Fruit fly (Drosophila melanogaster): Measurements from ENCODE around the gene CG5262.
A peak's percentile ranks its signal among the peaks of the same experiment; 100 is the strongest.

The CG5262 gene

dm6 chr3L:20447337-20447736, 17.1 kb upstream of the CG5262 start (continued):
- TF ChIP-seq ss (GFP tag; optimal IDR thresholded peaks at IDR 0.05) (no peak), spab (GFP tag; optimal IDR thresholded peaks at IDR 0.05) (no peak), CG10669 (GFP tag; optimal IDR thresholded peaks at IDR 0.05) (no peak), CG11902 (GFP tag; optimal IDR thresholded peaks at IDR 0.05) (no peak), CG8119 (GFP tag; IDR thresholded peaks at IDR 0.05) (peak; percentile 54; the same call in 1 of the 3 replicates), acj6 (GFP tag; optimal IDR thresholded peaks at IDR 0.05) (peak; percentile 18), CG1621 (tag; optimal IDR thresholded peaks at IDR 0.05) (no peak)

- TF ChIP-seq dac (GFP tag; optimal IDR thresholded peaks at IDR 0.05) (no peak), CG6854 (GFP tag; optimal IDR thresholded peaks at IDR 0.05) (no peak), CG6163 (GFP tag; IDR thresholded peaks at IDR 0.05) (0 out of 3 replicates have a peak, but pooled peaks have one; percentile 22), Smox (GFP tag; optimal IDR thresholded peaks at IDR 0.05) (no peak), eg (GFP tag; IDR thresholded peaks at IDR 0.05) (no peak), Hr38 (GFP tag; optimal IDR thresholded peaks at IDR 0.05) (no peak), CG31627 (GFP tag; optimal IDR thresholded peaks at IDR 0.05) (no peak), svp (GFP tag) (peak; percentile 96)
These were observed 15.8 kb upstream of the CG5262 start for dm6 chr3L:20446030-20446429.

dm6 chr3L:20444815-20445519, 14.7 kb upstream of the CG5262 start:
- TF ChIP-seq Eip93F (GFP tag; optimal IDR thresholded peaks at IDR 0.05) (peak; percentile 75), dsx (GFP tag; optimal IDR thresholded peaks at IDR 0.05; ENCODE audit: poor library complexity, severe bottlenecking) (peak; percentile 77), Ets96B (tag; optimal IDR thresholded peaks at IDR 0.05) (peak; percentile 82), CG16779 (tag; optimal IDR thresholded peaks at IDR 0.05) (peak; percentile 80), CG10631 (GFP tag; optimal IDR thresholded peaks at IDR 0.05) (peak; percentile 88), Blimp-1 (GFP tag; optimal IDR thresholded peaks at IDR 0.05) (peak; percentile 72), Sox15 (GFP tag; optimal IDR thresholded peaks at IDR 0.05) (peak; percentile 83), Hr4 (GFP tag; optimal IDR thresholded peaks at IDR 0.05) (peak; percentile 77), spab (GFP tag; optimal IDR thresholded peaks at IDR 0.05) (peak; percentile 80), CG10669 (GFP tag; optimal IDR thresholded peaks at IDR 0.05) (peak; percentile 85), CG11762 (GFP tag; optimal IDR thresholded peaks at IDR 0.05; ENCODE audit: insufficient read depth) (peak; percentile 84), Ets21C (GFP tag; optimal IDR thresholded peaks at IDR 0.05) (peak; percentile 71), svp (GFP tag) (peak; percentile 96), CG6792 (GFP tag; optimal IDR thresholded peaks at IDR 0.05) (peak; percentile 89), CG11902 (GFP tag; optimal IDR thresholded peaks at IDR 0.05) (peak; percentile 80), CG34406 (GFP tag; optimal IDR thresholded peaks at IDR 0.05) (peak; percentile 91), CG6163 (GFP tag; IDR thresholded peaks at IDR 0.05) (peak; percentile 95), CG8632 (GFP tag; optimal IDR thresholded peaks at IDR 0.05) (peak; percentile 93), CG15336 (GFP tag; IDR thresholded peaks at IDR 0.05) (peak; percentile 89), CG8119 (GFP tag; IDR thresholded peaks at IDR 0.05) (peak; percentile 86), Hr39 (GFP tag; optimal IDR thresholded peaks at IDR 0.05) (peak; percentile 81), Smox (GFP tag; optimal IDR thresholded peaks at IDR 0.05) (peak; percentile 88), CG6854 (GFP tag; optimal IDR thresholded peaks at IDR 0.05) (peak; percentile 82), Hr38 (GFP tag; optimal IDR thresholded peaks at IDR 0.05) (no peak), cyc (GFP tag; optimal IDR thresholded peaks at IDR 0.05) (peak; percentile 81), Sox102F (GFP tag; optimal IDR thresholded peaks at IDR 0.05) (peak; percentile 93), net (GFP tag; optimal IDR thresholded peaks at IDR 0.05) (peak; percentile 92), CG3032 (tag; optimal IDR thresholded peaks at IDR 0.05) (peak; percentile 73), CG1621 (tag; optimal IDR thresholded peaks at IDR 0.05) (peak; percentile 80), CG8319 (GFP tag; optimal IDR thresholded peaks at IDR 0.05) (peak; percentile 89), CG31627 (GFP tag; optimal IDR thresholded peaks at IDR 0.05) (peak; percentile 75), lz (GFP tag; optimal IDR thresholded peaks at IDR 0.05) (peak; percentile 84), fkh (GFP tag; optimal IDR thresholded peaks at IDR 0.05) (peak; percentile 23), acj6 (GFP tag; optimal IDR thresholded peaks at IDR 0.05) (peak; percentile 92), Sox14 (GFP tag; optimal IDR thresholded peaks at IDR 0.05) (peak; percentile 86), topi (GFP tag; optimal IDR thresholded peaks at IDR 0.05) (peak; percentile 91), Eip75B (GFP tag; optimal IDR thresholded peaks at IDR 0.05) (peak; percentile 85), CG11294 (GFP tag; IDR thresholded peaks at IDR 0.05) (peak; percentile 80), Met (GFP tag; optimal IDR thresholded peaks at IDR 0.05) (peak; percentile 87), CG3919 (GFP tag; optimal IDR thresholded peaks at IDR 0.05) (peak; percentile 94), CG4318 (GFP tag; optimal IDR thresholded peaks at IDR 0.05) (peak; percentile 81), CG6276 (GFP tag; optimal IDR thresholded peaks at IDR 0.05) (peak; percentile 86)

All from whole organism, prepupa.